Worm (Caenorhabditis elegans) whole organism, early embryonic: Measurements from ENCODE around the gene C08F11.3.
"Not testable (repeated sequence)": the region's sequence is repeated elsewhere in the genome, so short reads cannot be mapped to it uniquely, and the experiment has no call there.

Experiments
- B0310.2 ChIP-seq: sonication (generic microtip); optimal IDR thresholded peaks from 2 replicates; lab custom pipeline; 2016; ENCODE audit warnings: mild to moderate bottlenecking, missing genetic modification characterization, missing compliant biosample characterization
- F13C5.2 ChIP-seq: sonication (generic microtip); optimal IDR thresholded peaks from 2 replicates; lab custom pipeline; 2017; ENCODE audit warnings: mild to moderate bottlenecking, missing genetic modification characterization, inconsistent platforms, missing compliant biosample characterization
- aly-1 ChIP-seq: sonication (generic microtip); optimal IDR thresholded peaks from 2 replicates; lab custom pipeline; 2016; ENCODE audit warnings: missing genetic modification characterization, missing compliant biosample characterization
- ama-1 ChIP-seq: fragments of 150-350 bp; optimal IDR thresholded peaks from 2 replicates; lab custom pipeline; 2014
- ceh-13 ChIP-seq: fragments of 200-800 bp; sonication (Bioruptor generic); optimal IDR thresholded peaks from 2 replicates; lab custom pipeline; 2018; ENCODE audit warnings: mild to moderate bottlenecking, missing genetic modification characterization, missing compliant biosample characterization
- ceh-36 ChIP-seq: sonication (generic microtip); optimal IDR thresholded peaks from 2 replicates; lab custom pipeline; 2016; ENCODE audit warnings: missing genetic modification characterization, inconsistent platforms, missing compliant biosample characterization
- flt-1 ChIP-seq: fragments of 200-800 bp; sonication (Bioruptor generic); IDR thresholded peaks from 2 replicates; pipeline ENCODE4 v1.3.6; 2022; ENCODE audit warnings: missing genetic modification characterization, missing compliant biosample characterization
- hmbx-1 ChIP-seq: sonication (generic microtip); optimal IDR thresholded peaks from 2 replicates; lab custom pipeline; 2016; ENCODE audit warnings: mild to moderate bottlenecking, missing genetic modification characterization, missing compliant biosample characterization
- hmg-4 ChIP-seq: fragments of 200-800 bp; sonication (Bioruptor generic); optimal IDR thresholded peaks from 2 replicates; lab custom pipeline; 2018; ENCODE audit warnings: mild to moderate bottlenecking, missing genetic modification characterization, missing compliant biosample characterization
- hnd-1 ChIP-seq: sonication (generic microtip); optimal IDR thresholded peaks from 2 replicates; lab custom pipeline; 2016; ENCODE audit warnings: missing genetic modification characterization, missing compliant biosample characterization
- pes-1 ChIP-seq: fragments of 200-800 bp; sonication (Bioruptor generic); IDR thresholded peaks from 2 replicates; pipeline ENCODE4 v1.3.6; 2022; ENCODE audit warnings: missing genetic modification reagents, missing genetic modification characterization, missing compliant biosample characterization
- scrt-1 ChIP-seq: fragments of 200-800 bp; sonication (Bioruptor generic); IDR thresholded peaks from 2 replicates; pipeline ENCODE4 v1.3.6; 2022; ENCODE audit warnings: missing genetic modification characterization, missing compliant biosample characterization
- sea-1 ChIP-seq: fragments of 200-800 bp; sonication (Bioruptor generic); conservative IDR thresholded peaks from 2 replicates; pipeline ENCODE4 v1.3.6; 2022; ENCODE audit warnings: missing genetic modification characterization, missing compliant biosample characterization
- tbx-11 ChIP-seq: fragments of 200-800 bp; sonication (Bioruptor generic); IDR thresholded peaks from 2 replicates; pipeline ENCODE4 v1.3.6; 2022; ENCODE audit warnings: missing genetic modification characterization, missing compliant biosample characterization
- tbx-37 ChIP-seq: fragments of 200-800 bp; sonication (Bioruptor generic); conservative IDR thresholded peaks from 2 replicates; pipeline ENCODE4 v1.3.6; 2022; ENCODE audit warnings: missing genetic modification reagents, missing genetic modification characterization, missing compliant biosample characterization
- tra-4 ChIP-seq: sonication (generic microtip); optimal IDR thresholded peaks from 2 replicates; lab custom pipeline; 2017; ENCODE audit warnings: missing genetic modification characterization, missing compliant biosample characterization

C08F11.3 gene

ce11 chrIV:13588544-13589043 lies 30.7 kb upstream of the C08F11.3 start, which contains the start of gene sru-9:
sru-9 (plus strand) TSS chrIV:13588993.
- TF ChIP-seq flt-1 (GFP tag; lab: Robert Waterston, UW); scrt-1 (GFP tag; lab: Robert Waterston, UW); hnd-1 (tag; lab: Kevin White, UChicago): not testable (repeated sequence)

ce11 chrIV:13591645-13592044 lies 27.7 kb upstream of the C08F11.3 start, which contains the start of gene tsp-5:
tsp-5 (minus strand) TSS chrIV:13591745.
- TF ChIP-seq F13C5.2 (tag; lab: Kevin White, UChicago) (no peak), pes-1 (GFP tag; lab: Robert Waterston, UW) (no peak), tbx-11 (GFP tag; lab: Robert Waterston, UW) (no peak), ceh-13 (GFP tag; lab: Kevin White, UChicago) (no peak), hmbx-1 (tag; lab: Kevin White, UChicago) (no peak), flt-1 (GFP tag; lab: Robert Waterston, UW) (no peak), sea-1 (no peak), scrt-1 (GFP tag; lab: Robert Waterston, UW) (no peak), ceh-36 (tag; lab: Kevin White, UChicago) (no peak), aly-1 (tag; lab: Kevin White, UChicago) (no peak), tra-4 (tag; lab: Kevin White, UChicago) (no peak), hnd-1 (tag; lab: Kevin White, UChicago) (no peak), B0310.2 (tag; lab: Kevin White, UChicago) (no peak), tbx-37 (GFP tag; lab: Robert Waterston, UW) (no peak)

ce11 chrIV:13593351-13593750 lies 26.0 kb upstream of the C08F11.3 start, which contains the start of gene Y45F10B.3:
Y45F10B.3 (plus strand) TSS chrIV:13593651.
- TF ChIP-seq ama-1 (lab: Kevin White, UChicago): no peak

- TF ChIP-seq ceh-36 (tag; lab: Kevin White, UChicago); hnd-1 (tag; lab: Kevin White, UChicago); hmg-4 (GFP tag; lab: Kevin White, UChicago): not testable (repeated sequence)
These were observed 21.5 kb upstream of the C08F11.3 start, which contains the start of gene Y45F10B.9 for ce11 chrIV:13597813-13598212. Y45F10B.9 (minus strand) TSS chrIV:13597913.

ce11 chrIV:13600643-13601042 lies 18.7 kb upstream of the C08F11.3 start:
- TF ChIP-seq tra-4 (tag; lab: Kevin White, UChicago): no peak
- TF ChIP-seq flt-1 (GFP tag; lab: Robert Waterston, UW): no peak
- no peak for TF ChIP-seq tbx-11 (GFP tag; lab: Robert Waterston, UW)
- no peak for TF ChIP-seq hnd-1 (tag; lab: Kevin White, UChicago)
- no peak for TF ChIP-seq hmg-4 (GFP tag; lab: Kevin White, UChicago)

- TF ChIP-seq hmbx-1 (tag; lab: Kevin White, UChicago) (no peak), tbx-37 (GFP tag; lab: Robert Waterston, UW) (no peak), aly-1 (tag; lab: Kevin White, UChicago) (no peak), hmg-4 (GFP tag; lab: Kevin White, UChicago) (no peak), tbx-11 (GFP tag; lab: Robert Waterston, UW) (no peak), flt-1 (GFP tag; lab: Robert Waterston, UW) (no peak), sea-1 (no peak), ama-1 (lab: Kevin White, UChicago) (no peak), ceh-36 (tag; lab: Kevin White, UChicago) (no peak), ceh-13 (GFP tag; lab: Kevin White, UChicago) (no peak), hnd-1 (tag; lab: Kevin White, UChicago) (no peak), scrt-1 (GFP tag; lab: Robert Waterston, UW) (no peak), B0310.2 (tag; lab: Kevin White, UChicago) (no peak)
These were observed 17.9 kb upstream of the C08F11.3 start for ce11 chrIV:13601428-13601827.

- TF ChIP-seq tbx-11 (GFP tag; lab: Robert Waterston, UW) (no peak), flt-1 (GFP tag; lab: Robert Waterston, UW) (no peak), ama-1 (lab: Kevin White, UChicago) (no peak), F13C5.2 (tag; lab: Kevin White, UChicago) (no peak), ceh-36 (tag; lab: Kevin White, UChicago) (no peak), sea-1 (no peak), tra-4 (tag; lab: Kevin White, UChicago) (no peak), scrt-1 (GFP tag; lab: Robert Waterston, UW) (no peak)
These were observed 17.2 kb upstream of the C08F11.3 start, which contains the start of gene Y45F10B.59 for ce11 chrIV:13601973-13602669. Y45F10B.59 (plus strand) TSS chrIV:13602619.

- no peak for TF ChIP-seq aly-1 (tag; lab: Kevin White, UChicago)
- TF ChIP-seq hmbx-1 (tag; lab: Kevin White, UChicago): no peak
- TF ChIP-seq B0310.2 (tag; lab: Kevin White, UChicago): no peak
- no peak for TF ChIP-seq ceh-13 (GFP tag; lab: Kevin White, UChicago)
- no peak for TF ChIP-seq scrt-1 (GFP tag; lab: Robert Waterston, UW)
- TF ChIP-seq flt-1 (GFP tag; lab: Robert Waterston, UW): no peak
- TF ChIP-seq ama-1 (lab: Kevin White, UChicago): no peak
- no peak for TF ChIP-seq hmg-4 (GFP tag; lab: Kevin White, UChicago)
- no peak for TF ChIP-seq hnd-1 (tag; lab: Kevin White, UChicago)
- TF ChIP-seq tbx-37 (GFP tag; lab: Robert Waterston, UW): no peak
These were observed 9.5 kb upstream of the C08F11.3 start, which contains the start of gene C08F11.13 for ce11 chrIV:13609755-13610154. C08F11.13 (minus strand) TSS chrIV:13609892.
